Worm (Caenorhabditis elegans) whole organism, early embryonic: ENCODE results near the gene Y43F8B.20.

Experiments
- aly-1 ChIP-seq: sonication (generic microtip); optimal IDR thresholded peaks from 2 replicates; lab custom pipeline; 2016; ENCODE audit warnings: missing genetic modification characterization, missing compliant biosample characterization
- ama-1 ChIP-seq: fragments of 150-350 bp; optimal IDR thresholded peaks from 2 replicates; lab custom pipeline; 2014
- hmbx-1 ChIP-seq: sonication (generic microtip); optimal IDR thresholded peaks from 2 replicates; lab custom pipeline; 2016; ENCODE audit warnings: mild to moderate bottlenecking, missing genetic modification characterization, missing compliant biosample characterization

DNA sequence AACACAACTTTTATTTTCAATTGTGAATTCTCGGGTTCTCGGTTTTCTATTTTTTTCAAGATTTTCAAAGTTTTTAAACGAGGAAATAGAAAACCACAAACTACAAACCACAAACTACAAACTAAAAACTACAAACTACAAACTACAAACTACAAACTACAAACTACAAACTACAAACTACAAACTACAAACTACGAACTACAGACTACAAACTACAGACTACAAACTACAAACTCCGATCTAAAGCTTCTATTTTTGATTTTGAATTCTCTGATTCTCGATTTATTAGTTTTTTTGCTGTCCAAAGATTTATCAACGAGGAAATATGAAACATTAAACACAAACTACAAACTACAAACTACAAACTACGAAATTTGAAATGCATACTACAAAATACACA, 705 bp upstream of the Y43F8B.20 start:
- TF ChIP-seq ama-1 (no peak), aly-1 (no peak), hmbx-1 (tag; lab: Kevin White, UChicago) (no peak)
